Fruit fly (Drosophila melanogaster) whole organism, pupa: ENCODE results near the gene Pif1.
A peak's percentile ranks its signal among the peaks of the same experiment; 100 is the strongest.

Experiments
- CG10348 ChIP-seq: fragments of 200-800 bp; sonication (Bioruptor generic); IDR thresholded peaks from 2 replicates; pipeline ENCODE4 v1.3.6; 2022; ENCODE audit warnings: missing biosample characterization, missing genetic modification characterization
- CG12605 ChIP-seq: fragments of 200-800 bp; sonication (Bioruptor generic); IDR thresholded peaks from 2 replicates; pipeline ENCODE4 v1.3.6; 2022; ENCODE audit warnings: missing biosample characterization, missing genetic modification characterization
- CG13204 ChIP-seq: fragments of 200-800 bp; sonication (Bioruptor generic); optimal IDR thresholded peaks from 2 replicates; lab custom pipeline; 2018; ENCODE audit warnings: missing biosample characterization, mild to moderate bottlenecking, missing genetic modification characterization, moderate library complexity
- CG14655 ChIP-seq: fragments of 200-800 bp; sonication (Bioruptor generic); optimal IDR thresholded peaks from 3 replicates; lab custom pipeline; 2017; ENCODE audit warnings: mild to moderate bottlenecking, missing biosample characterization, missing genetic modification reagents, missing genetic modification characterization
- CG15710 ChIP-seq: fragments of 200-800 bp; sonication (Bioruptor generic); optimal IDR thresholded peaks from 2 replicates; lab custom pipeline; 2018; ENCODE audit warnings: missing biosample characterization, mild to moderate bottlenecking, missing genetic modification characterization, moderate library complexity
- CG17806 ChIP-seq: fragments of 200-800 bp; sonication (Bioruptor generic); optimal IDR thresholded peaks from 2 replicates; lab custom pipeline; 2018; ENCODE audit warnings: missing biosample characterization, mild to moderate bottlenecking, missing genetic modification characterization, moderate library complexity
- CG32121 ChIP-seq: fragments of 200-800 bp; sonication (Bioruptor generic); IDR thresholded peaks from 2 replicates; pipeline ENCODE4 v1.3.6; 2022; ENCODE audit warnings: missing biosample characterization, missing genetic modification characterization
- CG34367 ChIP-seq: fragments of 200-800 bp; sonication (Bioruptor generic); optimal IDR thresholded peaks from 2 replicates; lab custom pipeline; 2018; ENCODE audit warnings: missing biosample characterization, mild to moderate bottlenecking, missing genetic modification characterization
- CG4496 ChIP-seq: fragments of 200-800 bp; sonication (Bioruptor generic); IDR thresholded peaks from 3 replicates; pipeline ENCODE4 v1.3.6; 2022; ENCODE audit warnings: missing biosample characterization, missing genetic modification characterization
- CG8159 ChIP-seq: fragments of 200-800 bp; sonication (Bioruptor generic); optimal IDR thresholded peaks from 3 replicates; lab custom pipeline; 2018; ENCODE audit warnings: missing biosample characterization, mild to moderate bottlenecking, missing genetic modification characterization, moderate library complexity
- CG8301 ChIP-seq: fragments of 200-800 bp; sonication (Bioruptor generic); optimal IDR thresholded peaks from 2 replicates; lab custom pipeline; 2018; ENCODE audit warnings: missing biosample characterization, mild to moderate bottlenecking, missing genetic modification characterization
- CG9948 ChIP-seq: fragments of 200-800 bp; sonication (Bioruptor generic); optimal IDR thresholded peaks from 2 replicates; lab custom pipeline; 2018; ENCODE audit warnings: missing biosample characterization, mild to moderate bottlenecking, missing genetic modification characterization, moderate library complexity
- D1 ChIP-seq: fragments of 200-800 bp; sonication (Bioruptor generic); optimal IDR thresholded peaks from 2 replicates; lab custom pipeline; 2018; ENCODE audit warnings: missing biosample characterization, mild to moderate bottlenecking, missing genetic modification characterization, moderate library complexity
- EcR ChIP-seq: fragments of 200-800 bp; sonication (Bioruptor generic); optimal IDR thresholded peaks from 3 replicates; lab custom pipeline; 2019; ENCODE audit warnings: missing biosample characterization, missing genetic modification characterization, mild to moderate bottlenecking, moderate library complexity, missing genetic modification reagents
- Ets98B ChIP-seq: fragments of 200-800 bp; sonication (Bioruptor generic); IDR thresholded peaks from 2 replicates; pipeline ENCODE4 v1.3.6; 2022; ENCODE audit warnings: missing biosample characterization, missing genetic modification characterization
- Pif1A ChIP-seq: fragments of 200-800 bp; sonication (Bioruptor generic); optimal IDR thresholded peaks from 3 replicates; lab custom pipeline; 2016; ENCODE audit warnings: missing biosample characterization, missing genetic modification characterization
- Pif1B ChIP-seq: fragments of 200-800 bp; sonication (Bioruptor generic); optimal IDR thresholded peaks from 3 replicates; lab custom pipeline; 2016; ENCODE audit warnings: missing biosample characterization, missing genetic modification characterization
- Snoo ChIP-seq: fragments of 200-800 bp; sonication (Bioruptor generic); optimal IDR thresholded peaks from 3 replicates; lab custom pipeline; 2017; ENCODE audit warnings: missing biosample characterization, mild to moderate bottlenecking, missing genetic modification characterization, inconsistent platforms
- fd96Ca ChIP-seq: fragments of 200-800 bp; sonication (Bioruptor generic); IDR thresholded peaks from 3 replicates; pipeline ENCODE4 v1.3.6; 2022; ENCODE audit warnings: missing biosample characterization, missing genetic modification characterization
- gl ChIP-seq: fragments of 200-800 bp; sonication (Bioruptor generic); optimal IDR thresholded peaks from 2 replicates; lab custom pipeline; 2018; ENCODE audit warnings: missing biosample characterization, mild to moderate bottlenecking, missing genetic modification characterization
- rn ChIP-seq: fragments of 200-800 bp; sonication (Bioruptor generic); IDR thresholded peaks from 2 replicates; pipeline ENCODE4 v1.3.6; 2022; ENCODE audit warnings: missing biosample characterization, missing genetic modification characterization

The Pif1 gene

dm6 chr2L:3465918-3466727 is 3.7 kb downstream of the Pif1 start, which contains the start of the genes msl-2 and ND-PDSW:
Gene msl-2 (minus strand): TSS chr2L:3466112.
Gene ND-PDSW (plus strand): TSS chr2L:3466157.
- TF ChIP-seq CG32121 (GFP tag; lab: Robert Waterston, UW), result no peak
- TF ChIP-seq CG34367 (tag; lab: Kevin White, UChicago), result no peak
- no peak for TF ChIP-seq D1 (tag; lab: Kevin White, UChicago)
- no peak for TF ChIP-seq Pif1A (GFP tag; lab: Kevin White, UChicago)
- TF ChIP-seq CG8159, result no peak
- no peak for TF ChIP-seq CG9948 (tag; lab: Kevin White, UChicago)
- no peak for TF ChIP-seq CG13204
- no peak for TF ChIP-seq CG15710 (tag; lab: Kevin White, UChicago)
- no peak for TF ChIP-seq Pif1B (GFP tag; lab: Kevin White, UChicago)
- no peak for TF ChIP-seq Ets98B
- TF ChIP-seq fd96Ca (GFP tag; lab: Robert Waterston, UW), result no peak
- TF ChIP-seq CG12605 (GFP tag; lab: Robert Waterston, UW), result no peak

- TF ChIP-seq rn (GFP tag; lab: Robert Waterston, UW), result no peak
- TF ChIP-seq CG32121 (GFP tag; lab: Robert Waterston, UW), result no peak
- TF ChIP-seq fd96Ca (GFP tag; lab: Robert Waterston, UW), result peak; percentile 56; the same call in 1 of the 3 replicates
These were observed 4.4 kb downstream of the Pif1 start for dm6 chr2L:3465426-3465825.

- TF ChIP-seq CG34367 (tag; lab: Kevin White, UChicago) (no peak), rn (GFP tag; lab: Robert Waterston, UW) (no peak)
These were observed 8.0 kb downstream of the Pif1 start, which contains the start of gene CG3246 for dm6 chr2L:3461760-3462159. Gene CG3246 (minus strand): TSS chr2L:3461952.

dm6 chr2L:3457007-3457406 is 12.8 kb downstream of the Pif1 start, which contains the start of the genes Cog3 and Sec5:
Gene Cog3 (minus strand): TSS chr2L:3457064.
Gene Sec5 (plus strand): TSS chr2L:3457302.
- TF ChIP-seq CG14655 (GFP tag; lab: Kevin White, UChicago) (no peak), fd96Ca (GFP tag; lab: Robert Waterston, UW) (peak; percentile 59; the same call in 2 of the 3 replicates), CG12605 (GFP tag; lab: Robert Waterston, UW) (no peak), CG15710 (tag; lab: Kevin White, UChicago) (peak; percentile 73), rn (GFP tag; lab: Robert Waterston, UW) (no peak), CG10348 (no peak), Ets98B (no peak; the same call in 1 of the 2 replicates), CG32121 (GFP tag; lab: Robert Waterston, UW) (peak; percentile 63), Pif1A (GFP tag; lab: Kevin White, UChicago) (no peak), CG34367 (tag; lab: Kevin White, UChicago) (no peak), Pif1B (GFP tag; lab: Kevin White, UChicago) (no peak), D1 (tag; lab: Kevin White, UChicago) (no peak), gl (tag; lab: Kevin White, UChicago) (no peak), CG17806 (tag; lab: Kevin White, UChicago) (peak; percentile 48), CG8159 (no peak), EcR (GFP tag; lab: Kevin White, UChicago) (no peak), CG8301 (no peak), CG13204 (no peak), CG4496 (GFP tag; lab: Robert Waterston, UW) (peak; percentile 55; the same call in 2 of the 3 replicates), Snoo (tag; lab: Kevin White, UChicago) (peak; percentile 59), CG9948 (tag; lab: Kevin White, UChicago) (peak; percentile 47)

dm6 chr2L:3452286-3452685 is 17.5 kb downstream of the Pif1 start, which contains the start of gene CG12795:
Gene CG12795 (plus strand): TSS chr2L:3452466.
- TF ChIP-seq CG17806 (tag; lab: Kevin White, UChicago) (no peak), CG13204 (no peak), CG32121 (GFP tag; lab: Robert Waterston, UW) (no peak), Snoo (tag; lab: Kevin White, UChicago) (no peak), CG8301 (no peak), rn (GFP tag; lab: Robert Waterston, UW) (no peak), CG8159 (no peak), D1 (tag; lab: Kevin White, UChicago) (no peak), Pif1A (GFP tag; lab: Kevin White, UChicago) (no peak), CG4496 (GFP tag; lab: Robert Waterston, UW) (no peak), CG12605 (GFP tag; lab: Robert Waterston, UW) (no peak), CG15710 (tag; lab: Kevin White, UChicago) (no peak)

- TF ChIP-seq CG34367 (tag; lab: Kevin White, UChicago) (no peak), CG17806 (tag; lab: Kevin White, UChicago) (no peak), Snoo (tag; lab: Kevin White, UChicago) (no peak), CG8301 (no peak), CG4496 (GFP tag; lab: Robert Waterston, UW) (no peak), Pif1B (GFP tag; lab: Kevin White, UChicago) (no peak), CG9948 (tag; lab: Kevin White, UChicago) (no peak), gl (tag; lab: Kevin White, UChicago) (no peak), CG32121 (GFP tag; lab: Robert Waterston, UW) (no peak), CG12605 (GFP tag; lab: Robert Waterston, UW) (no peak), CG15710 (tag; lab: Kevin White, UChicago) (no peak)
- TF ChIP-seq, all 21 proteins: peak for 0
These were observed 20.1 kb downstream of the Pif1 start, which contains the start of gene Snx1 for dm6 chr2L:3449555-3450320. Gene Snx1 (plus strand): TSS chr2L:3449683.
